Worm (Caenorhabditis elegans) whole organism, L3 larva: ENCODE data around the gene bec-1.

Experiments
- aly-2 ChIP-seq: fragments of 150-350 bp; optimal IDR thresholded peaks from 2 replicates; lab custom pipeline; 2014; ENCODE audit warnings: missing biosample characterization, missing genetic modification characterization
- eor-1 ChIP-seq, 2 experiments: fragments of 150-350 bp; optimal IDR thresholded peaks; 2 replicates each; lab custom pipeline; 2014 to 2018; ENCODE audit warnings: missing biosample characterization in 2 of 2, missing genetic modification characterization in 2 of 2
- fkh-10 ChIP-seq: sonication (generic microtip); optimal IDR thresholded peaks from 2 replicates; lab custom pipeline; 2017; ENCODE audit warnings: missing biosample characterization, missing genetic modification reagents, missing genetic modification characterization
- jun-1 ChIP-seq: fragments of 150-350 bp; optimal IDR thresholded peaks from 2 replicates; lab custom pipeline; 2014; ENCODE audit warnings: missing biosample characterization, missing genetic modification reagents, missing genetic modification characterization
- mdl-1 ChIP-seq: fragments of 150-350 bp; optimal IDR thresholded peaks from 2 replicates; lab custom pipeline; 2014; ENCODE audit warnings: missing biosample characterization, missing genetic modification characterization
- nhr-11 ChIP-seq: fragments of 150-350 bp; optimal IDR thresholded peaks from 2 replicates; lab custom pipeline; 2014; ENCODE audit warnings: missing biosample characterization, missing genetic modification characterization
- nhr-237 ChIP-seq: fragments of 150-350 bp; optimal IDR thresholded peaks from 2 replicates; lab custom pipeline; 2014; ENCODE audit warnings: missing biosample characterization, missing genetic modification characterization
- nhr-43 ChIP-seq: sonication (generic microtip); optimal IDR thresholded peaks from 2 replicates; lab custom pipeline; 2016; ENCODE audit warnings: mild to moderate bottlenecking, missing genetic modification characterization, missing compliant biosample characterization; ENCODE audit not compliant: poor library complexity, severe bottlenecking
- nhr-76 ChIP-seq: fragments of 150-350 bp; sonication (generic microtip); optimal IDR thresholded peaks from 5 replicates; lab custom pipeline; 2014; ENCODE audit warnings: missing biosample characterization, missing genetic modification characterization
- sea-2 ChIP-seq: fragments of 150-350 bp; sonication (generic microtip); optimal IDR thresholded peaks from 4 replicates; lab custom pipeline; 2014; ENCODE audit warnings: missing biosample characterization, missing genetic modification reagents, missing genetic modification characterization
- skn-1 ChIP-seq: fragments of 150-350 bp; optimal IDR thresholded peaks from 2 replicates; lab custom pipeline; 2014; ENCODE audit warnings: missing biosample characterization, missing genetic modification characterization
- ztf-11 ChIP-seq: fragments of 150-350 bp; optimal IDR thresholded peaks from 2 replicates; lab custom pipeline; 2014; ENCODE audit warnings: missing biosample characterization, missing genetic modification characterization

DNA sequence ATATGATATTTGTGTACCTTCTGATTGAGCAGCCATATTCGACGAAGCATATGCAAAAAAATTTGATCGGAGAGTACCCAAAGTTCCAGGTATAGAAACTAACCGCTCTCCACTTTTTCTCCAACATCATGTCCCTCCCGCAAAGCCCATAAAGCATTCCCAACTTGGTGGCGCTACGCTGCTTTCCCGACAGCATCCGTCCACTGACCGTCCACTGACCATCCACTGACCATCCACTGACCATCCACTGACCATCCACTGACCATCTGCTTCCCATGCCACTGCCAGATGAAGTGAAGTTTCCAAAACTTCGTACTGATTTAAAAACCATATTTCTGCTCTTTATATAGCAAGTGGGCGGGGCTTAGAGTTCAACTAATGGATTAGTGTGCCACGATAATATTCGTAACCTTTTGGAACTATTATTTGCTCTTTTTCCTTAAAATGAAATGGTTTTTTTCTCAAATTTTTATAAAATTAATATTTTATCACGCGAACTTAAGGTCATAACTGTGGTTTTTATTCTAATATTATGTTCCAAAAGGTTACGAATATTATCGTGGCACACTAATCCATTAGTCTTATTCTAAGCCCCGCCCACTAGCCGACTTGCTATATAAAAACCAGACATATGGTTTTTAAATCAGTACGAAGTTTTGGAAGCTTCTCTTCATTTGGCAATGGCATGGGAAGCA lies 26.3 kb upstream of the bec-1 start, which contains the start of gene C55C3.8:
- TF ChIP-seq nhr-76 (tag; lab: Kevin White, UChicago), result no peak
- TF ChIP-seq skn-1 (tag; lab: Kevin White, UChicago), result no peak
- TF ChIP-seq aly-2 (tag; lab: Kevin White, UChicago), result no peak
- TF ChIP-seq ztf-11 (tag; lab: Kevin White, UChicago), result no peak
- no peak for TF ChIP-seq eor-1 (tag; optimal IDR thresholded peaks at IDR 0.05; lab: Kevin White, UChicago)
- TF ChIP-seq mdl-1 (tag; lab: Kevin White, UChicago), result no peak
- TF ChIP-seq nhr-237, result no peak
- TF ChIP-seq nhr-43, result no peak
- TF ChIP-seq fkh-10 (GFP tag; lab: Kevin White, UChicago), result no peak
- no peak for TF ChIP-seq jun-1
- no peak for TF ChIP-seq sea-2 (GFP tag; lab: Kevin White, UChicago)
- TF ChIP-seq nhr-11, result no peak
